Worm (Caenorhabditis elegans): ENCODE data around the gene Y57G11C.3.

Y57G11C.3 gene

DNA sequence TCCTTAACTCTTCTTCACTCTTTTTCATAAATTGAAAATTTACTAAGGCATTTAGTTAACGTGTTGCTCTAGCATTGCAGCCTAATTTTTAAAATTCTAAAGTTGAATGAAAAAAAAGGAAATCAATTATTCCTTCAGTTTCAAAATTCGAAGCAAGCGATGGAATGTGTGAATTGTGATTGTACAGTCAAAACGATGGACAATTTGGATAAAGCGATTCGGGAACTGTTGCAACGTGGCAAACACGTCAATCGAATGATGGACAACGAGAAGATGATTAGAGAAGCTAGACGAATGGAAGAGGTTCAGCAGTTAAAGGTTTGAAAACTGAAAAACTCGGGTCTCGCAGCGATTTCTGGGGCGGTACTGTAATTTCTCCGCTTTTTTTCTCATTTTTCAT, 31.2 kb downstream of the Y57G11C.3 start, which contains the start of gene Y57G11C.14:
Y57G11C.14 (plus strand) TSS at position 126 of the 400 bp plus-strand sequence.
- no peak for TF ChIP-seq ZK185.1 (tag; optimal IDR thresholded peaks at IDR 0.05; ENCODE audit: poor library complexity, severe bottlenecking)
- 0 out of 2 replicates have a peak, but pooled peaks have one; percentile 28 for TF ChIP-seq hmg-1.2 (GFP tag; IDR thresholded peaks at IDR 0.05)
- TF ChIP-seq F57A8.1 (GFP tag; optimal IDR thresholded peaks at IDR 0.05), result no peak
- no peak for TF ChIP-seq lag-1 (GFP tag; IDR thresholded peaks at IDR 0.05)
- TF ChIP-seq nhr-120 (GFP tag; IDR thresholded peaks at IDR 0.05), result no peak
- TF ChIP-seq aptf-2 (GFP tag; conservative IDR thresholded peaks at IDR 0.05), result no peak
- no peak for TF ChIP-seq B0035.1 (tag; optimal IDR thresholded peaks at IDR 0.05)
- no peak for TF ChIP-seq aptf-3 (GFP tag; IDR thresholded peaks at IDR 0.05)
- TF ChIP-seq unc-130 (GFP tag; optimal IDR thresholded peaks at IDR 0.05), result no peak
- TF ChIP-seq K11D2.4 (GFP tag; IDR thresholded peaks at IDR 0.05), result no peak
- no peak for TF ChIP-seq F39B2.1 (GFP tag; IDR thresholded peaks at IDR 0.05)
- TF ChIP-seq pbrm-1 (GFP tag; IDR thresholded peaks at IDR 0.05), result no peak
- TF ChIP-seq F10E7.11 (tag; optimal IDR thresholded peaks at IDR 0.05), result no peak
- 0 out of 2 replicates have a peak, but pooled peaks have one; percentile 67 for TF ChIP-seq madf-3 (GFP tag; IDR thresholded peaks at IDR 0.05)
- peak; percentile 23 for TF ChIP-seq atf-7 (tag; optimal IDR thresholded peaks at IDR 0.05)
- no peak for TF ChIP-seq zfh-2 (GFP tag; conservative IDR thresholded peaks at IDR 0.05)
- TF ChIP-seq lsl-1 (GFP tag; optimal IDR thresholded peaks at IDR 0.05), result no peak
- no peak for TF ChIP-seq efl-1 (GFP tag; optimal IDR thresholded peaks at IDR 0.05)
- no peak for TF ChIP-seq rpc-1 (optimal IDR thresholded peaks at IDR 0.05)
- TF ChIP-seq rpc-1 (tag; optimal IDR thresholded peaks at IDR 0.05), result no peak
- TF ChIP-seq Y53F4B.3 (GFP tag; IDR thresholded peaks at IDR 0.05), result no peak
- no peak for TF ChIP-seq xnd-1 (tag; optimal IDR thresholded peaks at IDR 0.05)
- no peak for TF ChIP-seq mxl-1 (tag; optimal IDR thresholded peaks at IDR 0.05)
- no peak for TF ChIP-seq F22D6.2 (tag; optimal IDR thresholded peaks at IDR 0.05)
- TF ChIP-seq mcd-1 (GFP tag; IDR thresholded peaks at IDR 0.05), result 0 out of 2 replicates have a peak, but pooled peaks have one; percentile 15
- 0 out of 2 replicates have a peak, but pooled peaks have one; percentile 41 for TF ChIP-seq hsf-1 (GFP tag; IDR thresholded peaks at IDR 0.05)
- TF ChIP-seq snpc-4 (GFP tag; optimal IDR thresholded peaks at IDR 0.05), result no peak
- peak in 1 of 4 experiments; percentile 85 for TF ChIP-seq snpc-4 (tag; optimal IDR thresholded peaks at IDR 0.05)
- TF ChIP-seq hrde-1 (tag; optimal IDR thresholded peaks at IDR 0.05; ENCODE audit: borderline replicate concordance), result peak; percentile 55
- TF ChIP-seq him-1 (tag; optimal IDR thresholded peaks at IDR 0.05), result no peak
- TF ChIP-seq D2030.7 (GFP tag; IDR thresholded peaks at IDR 0.05), result no peak
- no peak; the same call in 1 of the 2 replicates for TF ChIP-seq madf-6 (GFP tag; IDR thresholded peaks at IDR 0.05)
- no peak for TF ChIP-seq ceh-100 (GFP tag; IDR thresholded peaks at IDR 0.05)
- no peak for TF ChIP-seq die-1 (tag; optimal IDR thresholded peaks at IDR 0.05)
- TF ChIP-seq tbx-9 (tag; optimal IDR thresholded peaks at IDR 0.05; ENCODE audit: borderline replicate concordance), result no peak
- TF ChIP-seq bed-1 (GFP tag; IDR thresholded peaks at IDR 0.05), result no peak
- TF ChIP-seq bed-2 (GFP tag; IDR thresholded peaks at IDR 0.05), result no peak
- no peak for TF ChIP-seq snpc-1.3 (tag; optimal IDR thresholded peaks at IDR 0.05; ENCODE audit: insufficient read depth)
- no peak for TF ChIP-seq Y95B8A.8 (GFP tag; IDR thresholded peaks at IDR 0.05)
- no peak for TF ChIP-seq zim-3 (tag; optimal IDR thresholded peaks at IDR 0.05)
- TF ChIP-seq Y53G8AR.9 (GFP tag; conservative IDR thresholded peaks at IDR 0.05), result 0 out of 2 replicates have a peak, but pooled peaks have one; percentile 30
- TF ChIP-seq F33H1.4 (GFP tag; IDR thresholded peaks at IDR 0.05), result 0 out of 2 replicates have a peak, but pooled peaks have one; percentile 5
- TF ChIP-seq ekl-4 (GFP tag; IDR thresholded peaks at IDR 0.05), result 0 out of 2 replicates have a peak, but pooled peaks have one; percentile 26
- peak; percentile 88 for TF ChIP-seq attf-6 (GFP tag; IDR thresholded peaks at IDR 0.05)
